Fruit fly (Drosophila melanogaster): ENCODE results near the gene tal-2A.

DNA sequence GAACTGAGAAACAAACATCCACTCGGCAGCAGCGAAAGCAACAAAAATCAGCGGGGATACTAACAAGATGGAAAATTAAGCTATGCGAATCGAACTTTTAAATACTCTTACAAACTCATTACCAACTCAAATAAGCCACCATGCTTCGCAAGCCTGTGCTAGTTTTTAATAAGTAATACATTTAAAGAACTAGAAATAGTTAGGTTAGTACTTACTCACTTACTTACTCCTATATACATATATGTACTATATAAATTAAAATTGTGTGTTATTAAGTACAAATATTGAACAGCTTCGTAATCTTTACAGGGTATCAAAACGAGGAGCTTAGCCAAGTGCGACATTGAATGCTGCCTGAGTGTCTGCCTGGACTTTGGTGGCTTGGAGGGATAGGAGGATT lies 38.1 kb downstream of the tal-2A start:
- TF ChIP-seq CG8478 (optimal IDR thresholded peaks at IDR 0.05) (no peak), CTCF (optimal IDR thresholded peaks at IDR 0.05) (no peak)

Data from S2 (cell line).